Fruit fly (Drosophila melanogaster): ENCODE results near the gene CG33543.

Gene CG33543

DNA sequence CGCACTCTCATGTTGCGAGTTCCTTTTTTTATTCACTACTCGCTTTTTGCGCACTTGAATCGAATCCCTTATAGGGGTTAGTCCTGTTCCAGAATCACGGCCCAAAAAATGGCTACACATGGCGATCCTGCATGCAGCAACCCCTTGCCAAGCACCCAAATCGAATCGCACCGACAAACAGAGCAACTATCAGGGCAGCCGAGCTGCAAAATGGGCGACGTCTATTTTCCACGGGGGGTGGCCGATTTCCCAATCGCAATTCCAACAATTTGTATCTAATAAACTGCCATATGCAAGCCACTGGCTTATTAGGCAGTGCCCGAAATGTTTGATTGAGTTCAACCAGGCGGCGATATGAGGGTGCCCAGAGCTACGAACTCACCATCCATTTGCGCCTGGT lies 38.8 kb downstream of the CG33543 start:
- TF ChIP-seq CG33017 (tag; optimal IDR thresholded peaks at IDR 0.05) (no peak), CG1620 (GFP tag; optimal IDR thresholded peaks at IDR 0.05) (no peak), bab1 (GFP tag; optimal IDR thresholded peaks at IDR 0.05) (no peak), CG11617 (GFP tag; optimal IDR thresholded peaks at IDR 0.05) (no peak)

DNA sequence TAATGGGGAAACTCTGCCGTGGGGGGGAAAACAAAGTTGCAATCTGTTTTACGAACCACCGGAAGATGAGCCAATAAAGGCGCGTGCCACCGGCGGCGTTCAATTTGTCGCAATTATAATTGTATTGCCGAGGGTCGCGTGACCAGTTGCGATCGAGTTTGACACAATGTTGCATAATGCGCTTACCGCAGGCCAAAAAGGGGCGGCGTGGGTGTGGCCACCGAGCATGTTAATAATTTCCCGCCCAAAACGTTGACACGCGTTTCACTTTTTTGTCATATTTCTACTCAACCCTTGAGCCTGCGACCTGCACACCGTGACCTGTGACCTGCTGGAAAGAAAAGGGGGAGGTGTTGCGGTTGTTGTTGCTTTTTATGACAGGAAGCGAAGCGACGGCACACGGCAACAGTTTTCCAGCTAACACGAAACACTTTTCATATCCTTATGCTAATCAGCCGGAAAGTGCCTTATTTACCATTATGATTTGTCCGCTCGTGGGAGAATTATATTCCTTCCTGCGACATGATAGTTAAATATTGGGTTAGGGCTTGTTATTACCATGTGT lies 44.1 kb downstream of the CG33543 start:
- no peak for TF ChIP-seq CG7045 (GFP tag; optimal IDR thresholded peaks at IDR 0.05)
- no peak for TF ChIP-seq CG11617 (GFP tag; optimal IDR thresholded peaks at IDR 0.05)
- no peak for TF ChIP-seq Crg-1 (GFP tag; optimal IDR thresholded peaks at IDR 0.05)
- TF ChIP-seq CG12768 (GFP tag; optimal IDR thresholded peaks at IDR 0.05): no peak
- no peak for TF ChIP-seq cic (GFP tag; optimal IDR thresholded peaks at IDR 0.05)
- no peak for TF ChIP-seq kay (GFP tag; ENCODE audit: borderline replicate concordance)
- no peak for TF ChIP-seq CG5204 (GFP tag; optimal IDR thresholded peaks at IDR 0.05)
- TF ChIP-seq tj (GFP tag; optimal IDR thresholded peaks at IDR 0.05): no peak
- TF ChIP-seq pad (GFP tag; optimal IDR thresholded peaks at IDR 0.05): no peak
- TF ChIP-seq CG14711 (tag; optimal IDR thresholded peaks at IDR 0.05): no peak
- no peak for TF ChIP-seq toe (GFP tag; optimal IDR thresholded peaks at IDR 0.05)
- no peak for TF ChIP-seq CG33017 (tag; optimal IDR thresholded peaks at IDR 0.05)
- no peak for TF ChIP-seq ovo (GFP tag; optimal IDR thresholded peaks at IDR 0.05)

DNA sequence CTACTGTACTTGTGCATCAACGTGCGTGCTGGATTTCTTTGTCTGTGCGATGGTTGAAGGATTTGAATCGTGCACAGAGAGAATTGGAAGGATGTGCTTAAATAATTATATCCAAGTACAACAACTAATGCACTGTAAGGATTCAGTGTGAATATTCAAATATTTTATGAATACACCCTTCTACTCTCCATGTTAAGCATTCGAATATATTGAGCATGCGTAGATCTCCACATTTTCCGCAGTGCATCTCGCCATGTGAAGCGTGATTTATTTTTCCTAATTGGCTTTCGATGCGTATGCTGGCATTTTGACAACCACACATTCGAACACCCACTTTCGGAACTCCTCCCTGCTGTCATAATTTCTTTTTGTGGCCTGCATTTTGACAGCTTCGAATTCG lies 46.1 kb downstream of the CG33543 start:
- no peak for TF ChIP-seq CG12768 (GFP tag; optimal IDR thresholded peaks at IDR 0.05)
- no peak for TF ChIP-seq pad (GFP tag; optimal IDR thresholded peaks at IDR 0.05)
- no peak for TF ChIP-seq Mnt (GFP tag; optimal IDR thresholded peaks at IDR 0.05)
- TF ChIP-seq CG5204 (GFP tag; optimal IDR thresholded peaks at IDR 0.05): no peak
- TF ChIP-seq kay (GFP tag; ENCODE audit: borderline replicate concordance): no peak
- TF ChIP-seq CG33017 (tag; optimal IDR thresholded peaks at IDR 0.05): no peak
- TF ChIP-seq CG1620 (GFP tag; optimal IDR thresholded peaks at IDR 0.05): no peak
- no peak for TF ChIP-seq Crg-1 (GFP tag; optimal IDR thresholded peaks at IDR 0.05)

DNA sequence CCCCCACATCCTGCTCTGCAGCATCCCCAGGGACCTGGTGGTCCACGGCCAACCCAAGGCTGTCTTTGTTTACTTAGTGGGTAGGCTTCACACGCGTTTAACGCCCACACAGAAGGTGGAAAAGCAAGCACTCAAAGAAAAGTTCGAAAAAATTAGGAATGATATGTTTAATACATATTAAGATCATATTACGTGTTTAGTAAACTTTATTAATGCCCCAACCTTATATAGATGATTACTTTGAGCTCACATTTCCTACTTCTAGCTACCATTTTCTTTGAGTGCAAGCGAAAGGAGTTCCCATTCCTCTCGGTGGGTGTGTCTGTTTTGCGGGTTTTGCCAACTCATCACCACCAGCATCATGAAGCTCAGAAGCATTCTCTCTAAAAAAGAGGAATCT lies 46.7 kb downstream of the CG33543 start:
- no peak for TF ChIP-seq Mnt (GFP tag; optimal IDR thresholded peaks at IDR 0.05)
- no peak for TF ChIP-seq ovo (GFP tag; optimal IDR thresholded peaks at IDR 0.05)
- no peak for TF ChIP-seq Clk (GFP tag; optimal IDR thresholded peaks at IDR 0.05)
- no peak for TF ChIP-seq cic (GFP tag; optimal IDR thresholded peaks at IDR 0.05)
- TF ChIP-seq bab1 (GFP tag; optimal IDR thresholded peaks at IDR 0.05): no peak
- no peak for TF ChIP-seq pad (GFP tag; optimal IDR thresholded peaks at IDR 0.05)

DNA sequence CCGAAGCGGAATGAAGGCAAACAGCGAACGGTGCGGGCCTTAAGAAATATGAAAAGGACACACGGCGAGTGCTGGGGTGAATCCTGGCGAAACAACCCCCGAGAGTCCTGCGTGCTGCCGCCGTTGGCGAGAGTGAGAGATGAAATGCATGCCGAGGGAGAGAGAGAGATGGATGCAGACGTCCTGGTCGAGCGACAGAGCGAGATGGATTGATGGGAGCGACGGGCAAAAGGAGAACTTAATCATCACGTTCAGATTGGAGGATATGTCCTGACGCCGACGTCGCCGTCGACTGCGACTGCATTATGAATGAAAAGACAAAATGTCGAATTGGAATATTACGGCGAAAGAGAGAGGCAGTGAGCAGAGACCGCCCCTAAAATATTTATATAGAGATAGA lies 51.6 kb downstream of the CG33543 start:
- no peak for TF ChIP-seq Clk (GFP tag; optimal IDR thresholded peaks at IDR 0.05)
- no peak for TF ChIP-seq tj (GFP tag; optimal IDR thresholded peaks at IDR 0.05)
- no peak for TF ChIP-seq CG11617 (GFP tag; optimal IDR thresholded peaks at IDR 0.05)
- TF ChIP-seq pad (GFP tag; optimal IDR thresholded peaks at IDR 0.05): no peak
- no peak for TF ChIP-seq ovo (GFP tag; optimal IDR thresholded peaks at IDR 0.05)
- TF ChIP-seq kay (GFP tag; ENCODE audit: borderline replicate concordance): no peak
- no peak for TF ChIP-seq CG7101 (tag; optimal IDR thresholded peaks at IDR 0.05)
- TF ChIP-seq bab1 (GFP tag; optimal IDR thresholded peaks at IDR 0.05): no peak

DNA sequence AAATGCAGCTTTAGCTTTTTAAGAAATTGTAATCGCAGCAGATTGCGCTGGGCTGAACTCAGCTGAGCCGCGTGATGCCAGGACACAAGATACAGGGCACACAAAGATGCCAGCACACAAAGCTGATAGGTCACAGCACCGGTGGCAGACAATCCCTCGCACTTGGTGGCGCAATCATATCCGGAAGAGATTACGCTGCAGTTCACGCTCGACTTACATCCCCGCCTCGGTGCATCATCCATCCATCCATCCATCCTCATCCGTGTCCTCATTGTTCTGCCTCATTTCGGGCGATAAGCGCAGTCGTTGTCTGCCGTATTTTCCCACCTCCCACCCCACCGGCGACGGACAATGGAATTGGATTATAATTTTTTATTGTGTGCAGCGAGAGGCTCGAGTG lies 58.2 kb downstream of the CG33543 start:
- TF ChIP-seq Crg-1 (GFP tag; optimal IDR thresholded peaks at IDR 0.05) (no peak), cic (GFP tag; optimal IDR thresholded peaks at IDR 0.05) (no peak), bab1 (GFP tag; optimal IDR thresholded peaks at IDR 0.05) (no peak), CG33017 (tag; optimal IDR thresholded peaks at IDR 0.05) (no peak), CG7101 (tag; optimal IDR thresholded peaks at IDR 0.05) (no peak), Hr96 (GFP tag; optimal IDR thresholded peaks at IDR 0.05) (no peak), cnc (optimal IDR thresholded peaks at IDR 0.05) (no peak), Clk (GFP tag; optimal IDR thresholded peaks at IDR 0.05) (no peak), pad (GFP tag; optimal IDR thresholded peaks at IDR 0.05) (no peak), kay (GFP tag; ENCODE audit: borderline replicate concordance) (no peak), CG11617 (GFP tag; optimal IDR thresholded peaks at IDR 0.05) (no peak), CG7045 (GFP tag; optimal IDR thresholded peaks at IDR 0.05) (no peak), ovo (GFP tag; optimal IDR thresholded peaks at IDR 0.05) (no peak), toe (GFP tag; optimal IDR thresholded peaks at IDR 0.05) (no peak), CG1620 (GFP tag; optimal IDR thresholded peaks at IDR 0.05) (no peak), tj (GFP tag; optimal IDR thresholded peaks at IDR 0.05) (no peak)

Data from whole organism, adult.